Worm (Caenorhabditis elegans): ENCODE results near the gene R09F10.3.

The R09F10.3 gene

DNA sequence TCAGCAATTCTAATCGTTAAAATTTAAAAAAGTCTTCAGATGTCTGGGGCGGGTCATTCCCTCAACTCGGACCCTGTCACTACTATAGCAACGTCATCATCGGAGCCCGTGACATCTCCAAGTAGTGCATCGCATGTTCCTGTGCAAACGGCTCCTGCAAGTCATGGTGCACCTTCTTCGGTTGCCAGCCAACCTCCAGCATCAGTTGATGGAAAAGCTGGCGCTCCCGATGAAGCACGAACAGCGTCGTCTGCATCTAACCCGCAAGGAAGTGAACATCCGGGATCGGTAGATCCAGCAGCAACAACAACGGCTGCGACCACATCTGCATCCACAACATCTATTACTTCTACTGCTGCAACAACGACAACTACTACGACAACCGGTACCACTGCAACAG, at the start of gene R09F10.3:
R09F10.3 (plus strand) TSS at position 40 of the 400 bp plus-strand sequence.
- no peak for TF ChIP-seq fos-1 (tag; optimal IDR thresholded peaks at IDR 0.05)
- TF ChIP-seq elt-3 (tag; optimal IDR thresholded peaks at IDR 0.05), result no peak
- TF ChIP-seq lsy-12 (tag; optimal IDR thresholded peaks at IDR 0.05), result no peak
- TF ChIP-seq egl-5 (tag; optimal IDR thresholded peaks at IDR 0.05), result no peak
- TF ChIP-seq ztf-4 (tag; optimal IDR thresholded peaks at IDR 0.05), result no peak
- TF ChIP-seq nhr-67 (tag; optimal IDR thresholded peaks at IDR 0.05), result no peak
- no peak for TF ChIP-seq elt-2 (tag; optimal IDR thresholded peaks at IDR 0.05)
- TF ChIP-seq aly-2 (tag; optimal IDR thresholded peaks at IDR 0.05), result no peak
- no peak for TF ChIP-seq tbx-2 (tag; optimal IDR thresholded peaks at IDR 0.05)
- TF ChIP-seq R02D3.7 (tag; optimal IDR thresholded peaks at IDR 0.05), result no peak
- TF ChIP-seq nhr-76 (tag; optimal IDR thresholded peaks at IDR 0.05), result no peak
- no peak for TF ChIP-seq ceh-9 (tag; optimal IDR thresholded peaks at IDR 0.05)

DNA sequence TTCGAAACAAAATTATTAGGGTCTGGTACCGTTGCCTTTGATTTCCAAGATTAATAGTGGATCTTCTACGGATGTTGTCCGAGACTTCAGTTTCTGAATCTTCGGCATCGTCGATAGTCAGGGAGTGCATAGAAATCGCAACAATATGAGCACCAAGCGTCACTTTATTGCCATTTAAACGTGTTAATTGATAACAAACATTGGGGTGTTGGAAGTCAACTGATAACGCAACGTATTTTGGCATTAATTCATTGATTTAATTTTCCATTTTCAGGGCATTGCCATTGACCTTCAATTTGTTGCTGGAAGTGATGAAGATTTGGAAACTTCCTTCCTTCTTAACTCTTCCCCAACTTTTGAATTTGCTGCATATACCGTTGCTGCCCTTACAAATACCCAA, 48.3 kb upstream of the R09F10.3 start, which contains the start of gene kqt-2:
kqt-2 (minus strand) TSS at position 244 of the 400 bp plus-strand sequence.
- TF ChIP-seq skn-1 (tag; optimal IDR thresholded peaks at IDR 0.05) (no peak), nhr-25 (tag; optimal IDR thresholded peaks at IDR 0.05) (no peak), unc-39 (tag; optimal IDR thresholded peaks at IDR 0.05) (no peak), elt-2 (tag; optimal IDR thresholded peaks at IDR 0.05) (peak; percentile 84), nhr-11 (tag; optimal IDR thresholded peaks at IDR 0.05) (no peak), elt-1 (tag; optimal IDR thresholded peaks at IDR 0.05) (no peak), elt-3 (tag; optimal IDR thresholded peaks at IDR 0.05) (no peak), pha-4 (tag; optimal IDR thresholded peaks at IDR 0.05) (peak; percentile 25), pqm-1 (tag; optimal IDR thresholded peaks at IDR 0.05) (peak; percentile 74)

DNA sequence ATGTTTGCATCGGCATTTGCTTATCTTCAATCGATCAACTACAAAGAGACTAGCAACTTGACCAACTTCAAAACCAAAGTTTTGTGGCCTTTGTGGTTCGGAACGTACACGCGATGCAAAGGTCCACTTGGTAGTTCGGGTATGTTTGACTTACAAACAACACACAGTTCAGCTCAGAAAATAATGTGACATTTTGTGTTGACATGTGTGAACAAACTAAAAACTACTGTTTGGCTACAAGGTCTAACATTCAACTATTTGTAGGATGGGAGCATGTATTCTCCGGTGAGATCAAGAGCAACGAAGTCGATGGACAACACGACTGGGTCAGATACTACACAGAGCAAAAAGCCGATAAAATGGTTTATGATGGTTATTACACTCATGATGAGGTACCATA, 47.3 kb upstream of the R09F10.3 start:
- TF ChIP-seq nhr-67 (tag; optimal IDR thresholded peaks at IDR 0.05) (no peak), elt-3 (tag; optimal IDR thresholded peaks at IDR 0.05) (no peak), nhr-11 (tag; optimal IDR thresholded peaks at IDR 0.05) (no peak), nhr-77 (tag; optimal IDR thresholded peaks at IDR 0.05) (no peak), mml-1 (tag; optimal IDR thresholded peaks at IDR 0.05) (no peak), nhr-23 (tag; optimal IDR thresholded peaks at IDR 0.05) (no peak), hmg-11 (tag; optimal IDR thresholded peaks at IDR 0.05) (no peak), nhr-76 (tag; optimal IDR thresholded peaks at IDR 0.05) (no peak), ceh-28 (tag; optimal IDR thresholded peaks at IDR 0.05) (no peak), fos-1 (tag; optimal IDR thresholded peaks at IDR 0.05) (no peak), zag-1 (tag; optimal IDR thresholded peaks at IDR 0.05) (no peak), nfya-1 (tag; optimal IDR thresholded peaks at IDR 0.05; ENCODE audit: insufficient read depth) (no peak), nhr-28 (tag; optimal IDR thresholded peaks at IDR 0.05) (no peak)

DNA sequence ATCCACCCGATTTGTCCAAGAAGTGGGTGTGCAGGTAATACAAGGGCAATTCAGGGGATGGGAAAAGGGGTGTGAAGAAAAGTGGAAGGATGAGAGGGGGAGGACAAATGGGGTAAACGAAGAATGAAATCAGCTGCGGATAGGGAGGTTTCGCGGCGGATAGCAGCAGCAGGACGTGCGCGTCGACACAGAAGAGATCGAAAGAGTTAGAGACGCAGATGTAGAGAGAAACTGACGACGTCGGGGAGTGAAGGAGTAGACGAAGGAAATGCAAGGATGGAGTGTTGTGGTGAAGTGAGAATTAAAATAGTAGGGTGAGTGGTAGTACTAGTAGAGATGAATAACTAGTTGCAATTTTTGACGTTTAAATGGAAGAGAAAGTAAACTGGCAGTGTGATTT, 42.1 kb upstream of the R09F10.3 start, which contains the start of gene M60.6:
M60.6 (minus strand) TSS at position 166 of the 400 bp plus-strand sequence.
- TF ChIP-seq fos-1 (tag; optimal IDR thresholded peaks at IDR 0.05) (no peak), nhr-23 (tag; optimal IDR thresholded peaks at IDR 0.05) (peak; percentile 33), mml-1 (tag; optimal IDR thresholded peaks at IDR 0.05) (no peak), ceh-16 (tag; optimal IDR thresholded peaks at IDR 0.05) (no peak), snpc-4 (tag; optimal IDR thresholded peaks at IDR 0.05) (peak; percentile 34), nhr-76 (tag; optimal IDR thresholded peaks at IDR 0.05) (no peak), nhr-25 (tag; optimal IDR thresholded peaks at IDR 0.05) (peak; percentile 51), nfya-1 (tag; optimal IDR thresholded peaks at IDR 0.05; ENCODE audit: insufficient read depth) (peak; percentile 47), nhr-43 (tag; optimal IDR thresholded peaks at IDR 0.05; ENCODE audit: poor library complexity, severe bottlenecking) (peak; percentile 23), hmg-11 (tag; optimal IDR thresholded peaks at IDR 0.05) (peak; percentile 24), elt-1 (tag; optimal IDR thresholded peaks at IDR 0.05) (no peak)

DNA sequence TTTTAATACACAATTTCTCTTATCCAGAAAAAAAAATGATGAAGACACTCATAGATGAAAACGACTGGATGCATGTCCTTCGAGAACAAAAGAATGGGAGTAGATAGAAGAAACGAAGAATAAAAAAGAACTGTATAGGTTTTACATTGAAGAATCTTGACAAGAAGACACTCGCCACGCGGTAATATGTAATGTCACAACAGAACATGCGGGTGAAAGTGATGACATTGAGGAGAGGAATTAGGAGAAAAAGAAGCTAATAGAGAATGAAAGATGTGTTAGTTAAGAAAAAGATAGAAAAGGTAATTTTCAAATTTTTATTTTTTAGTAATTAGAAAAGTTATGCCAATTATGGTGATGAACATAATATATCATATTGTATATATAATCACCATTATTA, 39.0 kb upstream of the R09F10.3 start:
- TF ChIP-seq nhr-25 (tag; optimal IDR thresholded peaks at IDR 0.05) (peak; percentile 74), lin-15B (tag; optimal IDR thresholded peaks at IDR 0.05) (no peak), nhr-23 (tag; optimal IDR thresholded peaks at IDR 0.05) (peak; percentile 15), lin-39 (tag; optimal IDR thresholded peaks at IDR 0.05) (no peak), ceh-16 (tag; optimal IDR thresholded peaks at IDR 0.05) (no peak), hmg-11 (tag; optimal IDR thresholded peaks at IDR 0.05) (no peak)

DNA sequence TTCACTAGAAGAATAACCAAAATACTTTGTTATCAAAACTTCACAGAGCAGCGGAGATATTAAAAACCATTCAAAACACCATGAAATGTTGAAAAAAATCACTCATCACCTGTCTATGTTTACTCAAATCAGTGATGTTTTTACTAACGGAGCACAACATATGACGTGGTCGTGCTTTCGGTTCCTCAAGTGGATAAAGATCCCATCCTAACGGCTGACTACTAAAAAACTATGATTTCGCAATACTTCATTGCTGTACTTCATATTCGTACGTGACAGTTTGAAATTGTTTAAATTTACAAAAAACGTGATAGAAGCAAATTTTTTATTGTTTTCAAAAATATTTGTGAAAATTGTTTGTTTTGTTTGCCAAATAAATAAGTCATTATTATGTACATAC, 36.7 kb upstream of the R09F10.3 start:
- TF ChIP-seq sea-2 (GFP tag; optimal IDR thresholded peaks at IDR 0.05) (no peak), pha-4 (tag; optimal IDR thresholded peaks at IDR 0.05) (peak; percentile 52)
